Fruit fly (Drosophila melanogaster): ENCODE data around the gene CG4116.

dm6 chrX:3049870-3050269, 17.5 kb downstream of the CG4116 start:
- no peak for TF ChIP-seq Clk (GFP tag; optimal IDR thresholded peaks at IDR 0.05)
- no peak for TF ChIP-seq toe (GFP tag; optimal IDR thresholded peaks at IDR 0.05)
- no peak for TF ChIP-seq CG14711 (tag; optimal IDR thresholded peaks at IDR 0.05)
- no peak for TF ChIP-seq kay (GFP tag; ENCODE audit: borderline replicate concordance)
- TF ChIP-seq CG33017 (tag; optimal IDR thresholded peaks at IDR 0.05): no peak
